Worm (Caenorhabditis elegans): ENCODE data around the gene K01F9.2.
A peak's percentile ranks its signal among the peaks of the same experiment; 100 is the strongest.

The K01F9.2 gene

DNA sequence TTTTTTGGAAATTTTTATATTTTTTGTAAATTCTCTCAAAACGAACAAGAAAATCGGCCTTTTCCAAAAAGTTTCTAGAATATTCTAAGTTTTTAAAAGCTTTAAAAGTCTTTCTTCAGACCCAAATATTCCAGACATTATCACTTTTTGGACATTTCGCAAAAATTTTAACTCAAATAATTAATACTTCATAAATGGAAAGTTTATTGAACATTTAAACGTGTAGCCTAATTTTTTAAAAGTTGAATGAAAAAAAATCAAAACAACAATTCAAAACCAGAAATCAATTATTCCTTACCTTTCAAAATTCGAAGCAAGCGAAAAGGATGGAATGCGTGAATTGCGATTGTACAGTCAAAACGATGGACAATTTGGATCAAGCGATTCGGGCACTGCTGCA lies 42.9 kb upstream of the K01F9.2 start, which contains the start of gene ZK637.15:
Gene ZK637.15 (plus strand): TSS at position 301 of the 400 bp plus-strand sequence.
- TF ChIP-seq mec-3 (tag; optimal IDR thresholded peaks at IDR 0.05; ENCODE audit: borderline replicate concordance) (no peak), pha-2 (tag; optimal IDR thresholded peaks at IDR 0.05) (no peak), C08G9.2 (tag; optimal IDR thresholded peaks at IDR 0.05) (no peak), lin-11 (tag; optimal IDR thresholded peaks at IDR 0.05) (no peak), ceh-30 (tag; optimal IDR thresholded peaks at IDR 0.05) (no peak)

DNA sequence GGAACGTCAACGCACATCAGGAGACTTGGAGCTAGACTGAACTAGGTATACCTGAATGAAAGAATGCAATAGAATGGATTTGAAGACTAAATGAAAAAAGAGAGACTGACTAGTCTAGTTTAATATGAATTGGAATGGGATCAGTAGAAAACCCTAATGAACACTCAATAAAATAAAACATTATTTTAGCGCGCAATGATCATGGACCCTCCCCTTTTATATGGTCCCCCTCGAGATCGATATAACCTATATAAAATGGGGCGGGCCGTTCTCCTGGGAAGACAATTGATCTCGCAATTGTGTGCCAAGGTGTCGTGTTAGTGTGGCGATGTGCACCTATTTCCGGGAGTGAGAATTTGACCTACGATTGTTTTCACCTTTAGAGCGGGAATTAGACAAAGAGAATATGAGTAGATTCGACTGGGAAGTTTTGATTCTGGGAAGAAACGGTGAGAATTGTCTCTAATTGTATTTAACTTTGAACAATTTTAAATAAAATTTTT lies 41.0 kb upstream of the K01F9.2 start, which contains the start of gene cdc-25.3:
Gene cdc-25.3 (minus strand): TSS at position 51 of the 503 bp plus-strand sequence.
- no peak for TF ChIP-seq nhr-11 (tag; optimal IDR thresholded peaks at IDR 0.05)
- TF ChIP-seq K02D7.2 (tag; optimal IDR thresholded peaks at IDR 0.05), result no peak
- TF ChIP-seq ceh-34 (tag; optimal IDR thresholded peaks at IDR 0.05), result no peak
- TF ChIP-seq zip-5 (tag; optimal IDR thresholded peaks at IDR 0.05), result no peak
- TF ChIP-seq dve-1 (tag; optimal IDR thresholded peaks at IDR 0.05), result no peak
- TF ChIP-seq ets-4 (tag; optimal IDR thresholded peaks at IDR 0.05), result no peak

DNA sequence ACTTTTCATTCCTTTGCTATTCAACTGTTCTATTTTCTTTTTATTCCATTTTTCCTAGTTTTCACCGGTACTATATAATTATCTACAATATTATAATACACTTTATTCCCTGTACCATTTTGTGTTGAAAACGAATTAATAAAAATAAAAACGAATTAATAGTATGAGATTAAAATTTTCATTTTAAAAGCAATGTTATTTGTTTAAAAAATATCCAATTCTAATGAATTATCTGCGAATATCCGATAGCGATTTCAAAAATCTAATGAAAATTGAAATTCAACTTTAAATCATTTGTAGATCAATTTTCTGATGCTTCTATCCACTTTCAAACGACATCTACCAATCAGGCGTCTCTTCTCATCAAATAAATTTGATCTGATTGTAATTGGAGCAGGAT lies 36.5 kb upstream of the K01F9.2 start, which contains the start of gene trxr-2:
Gene trxr-2 (plus strand): TSS at position 301 of the 400 bp plus-strand sequence.
- TF ChIP-seq eyg-1 (tag; optimal IDR thresholded peaks at IDR 0.05) (no peak), ceh-45 (GFP tag; IDR thresholded peaks at IDR 0.05) (no peak), ceh-18 (tag; optimal IDR thresholded peaks at IDR 0.05) (no peak), nhr-11 (tag; optimal IDR thresholded peaks at IDR 0.05) (no peak), sox-4 (tag; optimal IDR thresholded peaks at IDR 0.05) (no peak), fax-1 (tag; optimal IDR thresholded peaks at IDR 0.05) (no peak), tbx-7 (tag; optimal IDR thresholded peaks at IDR 0.05) (no peak), che-1 (tag; optimal IDR thresholded peaks at IDR 0.05) (no peak)

DNA sequence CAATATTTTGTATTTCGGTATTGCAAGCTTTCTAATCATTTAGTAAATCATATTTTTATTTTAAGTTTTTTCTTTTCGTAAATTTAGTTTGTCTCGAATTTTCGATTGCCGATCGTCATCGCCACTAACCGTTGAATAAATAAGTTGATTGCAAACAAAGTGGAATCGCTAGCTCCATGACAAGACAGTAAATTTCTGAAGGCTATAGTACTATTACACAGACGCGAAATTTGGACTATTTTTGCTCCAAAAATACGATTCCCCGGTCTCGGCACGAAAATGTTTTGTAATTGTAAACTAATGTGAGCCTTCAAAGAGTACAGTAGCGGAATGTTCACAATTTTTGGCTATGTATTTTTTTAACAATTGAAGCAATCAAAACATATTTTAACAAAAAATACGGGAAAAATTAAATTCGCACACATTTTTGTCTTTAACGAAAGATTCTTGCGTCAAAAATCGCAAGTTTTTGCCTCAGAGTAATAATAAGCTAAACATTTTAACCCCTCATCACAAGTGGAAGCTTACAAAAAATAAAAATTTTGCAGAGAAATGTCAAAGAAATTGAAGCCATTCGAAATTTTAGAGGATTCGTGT lies 34.8 kb upstream of the K01F9.2 start, which contains the start of gene tpk-1:
Gene tpk-1 (plus strand): TSS at position 547 of the 597 bp plus-strand sequence.
- TF ChIP-seq tbx-2 (tag; optimal IDR thresholded peaks at IDR 0.05) (no peak), sox-4 (tag; optimal IDR thresholded peaks at IDR 0.05) (no peak), unc-3 (GFP tag; conservative IDR thresholded peaks at IDR 0.05) (no peak), unc-3 (tag; optimal IDR thresholded peaks at IDR 0.05) (no peak)

DNA sequence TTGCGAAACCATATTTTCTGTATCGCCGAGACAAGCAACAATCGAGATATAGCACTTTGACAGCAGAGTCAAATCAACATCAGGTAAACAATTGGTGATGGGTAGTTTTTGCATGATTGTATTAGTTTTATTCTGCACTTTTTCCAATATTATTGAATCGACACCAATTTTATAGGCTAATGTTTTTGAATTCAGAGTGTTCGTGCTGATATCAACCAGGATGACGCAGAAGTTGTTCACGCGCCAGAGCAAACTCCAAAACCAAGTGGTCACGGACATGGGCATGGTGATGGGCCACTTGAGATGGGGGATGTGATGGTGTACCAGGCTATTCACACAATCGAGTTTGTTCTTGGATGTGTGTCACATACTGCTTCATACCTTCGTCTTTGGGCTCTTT lies 33.2 kb upstream of the K01F9.2 start:
- TF ChIP-seq ama-1 (optimal IDR thresholded peaks at IDR 0.05) (no peak), pha-4 (tag; optimal IDR thresholded peaks at IDR 0.05) (no peak), pax-1 (tag; optimal IDR thresholded peaks at IDR 0.05) (no peak), F13H6.1 (tag; optimal IDR thresholded peaks at IDR 0.05) (no peak), pqm-1 (tag; optimal IDR thresholded peaks at IDR 0.05) (no peak)

DNA sequence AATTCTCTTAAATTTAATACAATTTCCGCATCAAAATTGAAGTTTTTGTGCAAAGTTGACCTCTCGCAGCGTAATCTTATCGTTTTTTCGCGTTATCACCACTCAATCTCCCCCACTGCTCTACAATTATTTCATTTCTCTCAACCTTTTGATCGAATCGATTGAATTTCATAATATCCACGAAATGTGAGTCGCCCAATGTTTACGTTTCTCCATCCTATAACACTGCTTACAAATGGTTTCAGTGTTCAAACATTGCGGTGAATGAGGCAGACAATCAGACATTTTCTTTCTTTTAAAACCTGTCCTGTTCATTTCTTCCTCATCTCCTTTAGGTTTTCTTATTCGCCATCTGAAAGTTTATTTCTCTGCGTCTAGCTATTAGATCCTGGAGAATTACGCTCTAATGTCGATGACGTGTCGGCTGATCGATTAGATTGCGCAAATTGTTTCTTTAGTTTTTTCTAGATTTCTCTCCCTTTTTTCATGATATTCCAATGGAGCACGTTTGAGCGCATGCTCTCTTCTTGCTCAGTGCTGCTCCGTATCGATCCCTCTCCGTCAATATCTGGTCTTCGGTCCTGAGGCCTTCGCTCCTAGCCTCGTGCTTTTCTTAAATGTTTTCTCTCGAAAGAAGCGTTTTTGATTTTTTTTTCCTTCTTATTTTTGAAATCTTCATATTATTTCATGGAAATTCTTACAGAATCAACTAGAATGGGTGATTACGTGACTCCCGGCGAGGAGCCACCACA lies 28.2 kb upstream of the K01F9.2 start, which contains the start of gene unc-32:
Gene unc-32 (plus strand): TSS at position 702 of the 752 bp plus-strand sequence.
- TF ChIP-seq rnt-1 (tag; optimal IDR thresholded peaks at IDR 0.05), result no peak
- no peak for TF ChIP-seq pros-1 (tag; optimal IDR thresholded peaks at IDR 0.05)
- no peak for TF ChIP-seq pha-2 (tag; optimal IDR thresholded peaks at IDR 0.05)
- no peak for TF ChIP-seq ahr-1 (tag; optimal IDR thresholded peaks at IDR 0.05)
- no peak for TF ChIP-seq dve-1 (tag; optimal IDR thresholded peaks at IDR 0.05)
- peak; percentile 48 for TF ChIP-seq tbx-2 (tag; optimal IDR thresholded peaks at IDR 0.05)
- no peak for TF ChIP-seq K02D7.2 (tag; optimal IDR thresholded peaks at IDR 0.05)
- no peak for TF ChIP-seq hlh-6 (tag; optimal IDR thresholded peaks at IDR 0.05)
- TF ChIP-seq Y22D7AL.16 (tag; optimal IDR thresholded peaks at IDR 0.05), result no peak
- no peak for TF ChIP-seq nhr-11 (tag; optimal IDR thresholded peaks at IDR 0.05)
- TF ChIP-seq lim-6 (tag; optimal IDR thresholded peaks at IDR 0.05), result no peak
- no peak for TF ChIP-seq unc-3 (GFP tag; conservative IDR thresholded peaks at IDR 0.05)
- no peak for TF ChIP-seq unc-3 (tag; optimal IDR thresholded peaks at IDR 0.05)
- TF ChIP-seq ztf-16 (tag; optimal IDR thresholded peaks at IDR 0.05), result no peak
- no peak for TF ChIP-seq tbx-7 (tag; optimal IDR thresholded peaks at IDR 0.05)
- TF ChIP-seq nhr-232 (tag; optimal IDR thresholded peaks at IDR 0.05), result no peak
- no peak for TF ChIP-seq madf-2 (tag; optimal IDR thresholded peaks at IDR 0.05)
- TF ChIP-seq eyg-1 (tag; optimal IDR thresholded peaks at IDR 0.05), result no peak
- no peak for TF ChIP-seq pat-9 (tag; optimal IDR thresholded peaks at IDR 0.05)
- no peak for TF ChIP-seq sdc-2 (tag; optimal IDR thresholded peaks at IDR 0.05)
- TF ChIP-seq ceh-34 (tag; optimal IDR thresholded peaks at IDR 0.05), result no peak
- TF ChIP-seq pqm-1 (tag; optimal IDR thresholded peaks at IDR 0.05), result no peak
- TF ChIP-seq elt-4 (tag; optimal IDR thresholded peaks at IDR 0.05), result no peak
- TF ChIP-seq ceh-18 (tag; optimal IDR thresholded peaks at IDR 0.05), result no peak
- TF ChIP-seq ceh-19 (GFP tag; optimal IDR thresholded peaks at IDR 0.05), result no peak
- no peak for TF ChIP-seq npax-4 (tag; optimal IDR thresholded peaks at IDR 0.05)
